Worm (Caenorhabditis elegans): Measurements from ENCODE around the gene F21D9.2.

F21D9.2 gene

DNA sequence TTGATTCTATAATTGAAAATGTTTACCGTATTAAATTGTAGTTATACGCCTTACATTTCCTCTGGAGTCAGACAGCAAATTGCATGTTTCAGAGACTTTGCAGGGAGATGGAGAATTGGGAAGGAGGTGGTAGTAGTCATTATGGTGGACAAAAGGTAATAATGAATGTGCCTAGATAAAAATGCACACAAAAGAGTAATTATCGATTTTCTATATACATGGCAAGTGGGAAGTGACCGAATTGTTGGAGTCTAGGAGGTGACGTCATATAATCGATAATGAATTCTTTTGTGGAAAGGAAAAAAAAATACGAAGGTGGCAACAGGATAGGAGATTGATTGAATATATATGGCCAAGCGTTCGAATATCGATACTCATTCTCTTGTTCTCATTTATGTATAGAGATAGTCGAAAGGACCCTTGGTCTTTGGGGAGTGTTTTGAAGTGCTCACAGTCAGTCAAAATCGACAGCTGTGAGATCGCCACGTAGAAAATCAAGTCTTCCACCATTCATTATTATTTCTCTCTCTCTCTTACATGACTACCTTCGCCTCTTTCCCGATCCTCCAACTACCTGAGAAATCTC, 41.4 kb upstream of the F21D9.2 start, which contains the start of the genes fbxb-63 and fbxb-61:
Gene fbxb-63 (minus strand): TSS at position 142 of the 586 bp plus-strand sequence.
Gene fbxb-61 (plus strand): TSS at position 536 of the 586 bp plus-strand sequence.
- TF ChIP-seq mbf-1 (tag; optimal IDR thresholded peaks at IDR 0.05) (no peak), ztf-11 (tag; optimal IDR thresholded peaks at IDR 0.05) (no peak), lin-39 (tag; optimal IDR thresholded peaks at IDR 0.05) (no peak), dmd-4 (tag; optimal IDR thresholded peaks at IDR 0.05) (no peak), elt-3 (tag; optimal IDR thresholded peaks at IDR 0.05) (no peak), nhr-237 (tag; optimal IDR thresholded peaks at IDR 0.05) (no peak), sma-3 (GFP tag; optimal IDR thresholded peaks at IDR 0.05) (no peak), egl-27 (tag; optimal IDR thresholded peaks at IDR 0.05) (no peak), blmp-1 (tag; optimal IDR thresholded peaks at IDR 0.05; ENCODE audit: insufficient read depth) (no peak), aly-2 (tag; optimal IDR thresholded peaks at IDR 0.05) (no peak), ama-1 (optimal IDR thresholded peaks at IDR 0.05) (no peak), nhr-12 (tag; optimal IDR thresholded peaks at IDR 0.05) (no peak), ztf-4 (tag; optimal IDR thresholded peaks at IDR 0.05) (no peak)

- TF ChIP-seq nhr-6 (tag; optimal IDR thresholded peaks at IDR 0.05) (no peak), lsy-2 (tag; optimal IDR thresholded peaks at IDR 0.05) (no peak), ZK546.5 (tag; optimal IDR thresholded peaks at IDR 0.05) (no peak)
These were observed 39.7 kb upstream of the F21D9.2 start, which contains the start of gene fbxb-62 for ce11 chrV:19301934-19302333. fbxb-62 (minus strand) TSS chrV:19302034.

DNA sequence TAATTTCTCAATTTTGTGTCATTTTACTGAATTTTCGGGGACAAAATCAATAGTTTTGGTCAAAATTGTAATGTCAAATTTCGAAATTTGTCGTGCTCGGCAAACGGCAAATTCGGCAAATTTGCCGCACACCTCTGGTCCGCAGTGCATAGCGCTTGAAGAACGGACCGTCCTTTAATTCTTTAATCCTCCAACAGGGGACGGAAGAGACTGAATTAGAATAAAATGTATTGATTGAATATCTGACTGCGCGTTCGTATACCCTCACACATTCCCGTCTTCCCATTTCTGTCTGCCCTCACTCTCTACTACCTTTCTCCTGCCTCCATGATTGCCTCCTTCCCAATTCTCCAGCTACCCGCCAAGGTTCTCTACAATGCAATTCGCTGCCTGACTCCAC, 37.0 kb upstream of the F21D9.2 start, which contains the start of gene F55C9.14:
Gene F55C9.14 (plus strand): TSS at position 301 of the 400 bp plus-strand sequence.
- no peak for TF ChIP-seq mdl-1 (tag; optimal IDR thresholded peaks at IDR 0.05)
- TF ChIP-seq ama-1 (optimal IDR thresholded peaks at IDR 0.05): no peak
- no peak for TF ChIP-seq unc-55 (GFP tag; optimal IDR thresholded peaks at IDR 0.05)

DNA sequence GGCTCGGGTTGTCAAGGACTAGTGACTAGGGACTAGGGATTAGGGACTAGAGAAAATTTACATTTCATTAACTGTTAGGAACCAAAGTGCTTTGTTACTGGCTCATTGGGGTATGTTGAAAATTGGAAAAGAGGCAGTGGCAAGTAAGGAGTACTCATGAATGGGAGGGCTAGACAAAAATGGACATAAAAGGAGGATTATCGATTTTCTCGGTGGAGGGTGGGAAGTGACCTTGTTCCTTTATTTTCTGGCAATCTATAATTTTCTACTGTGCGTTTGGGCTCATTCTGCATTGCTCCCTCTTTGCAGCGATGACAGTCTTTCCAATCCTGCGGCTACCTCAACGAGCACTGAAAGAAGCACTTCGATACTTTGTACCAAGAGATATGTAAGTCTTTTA, 35.3 kb upstream of the F21D9.2 start, which contains the start of gene fbxb-60:
Gene fbxb-60 (plus strand): TSS at position 301 of the 400 bp plus-strand sequence.
- TF ChIP-seq blmp-1 (tag; optimal IDR thresholded peaks at IDR 0.05; ENCODE audit: insufficient read depth) (no peak), lsy-2 (tag; optimal IDR thresholded peaks at IDR 0.05) (no peak)

- TF ChIP-seq lsy-2 (tag; optimal IDR thresholded peaks at IDR 0.05) (no peak), nhr-12 (tag; optimal IDR thresholded peaks at IDR 0.05) (no peak), elt-1 (tag; optimal IDR thresholded peaks at IDR 0.05) (no peak), skn-1 (tag; optimal IDR thresholded peaks at IDR 0.05) (no peak), aly-2 (tag; optimal IDR thresholded peaks at IDR 0.05) (no peak), mab-5 (tag; optimal IDR thresholded peaks at IDR 0.05) (no peak), R02D3.7 (tag; optimal IDR thresholded peaks at IDR 0.05) (no peak), Y55F3AM.14 (GFP tag; optimal IDR thresholded peaks at IDR 0.05) (no peak), mdl-1 (tag; optimal IDR thresholded peaks at IDR 0.05) (no peak), blmp-1 (tag; optimal IDR thresholded peaks at IDR 0.05; ENCODE audit: insufficient read depth) (no peak), nhr-6 (tag; optimal IDR thresholded peaks at IDR 0.05) (no peak), ama-1 (optimal IDR thresholded peaks at IDR 0.05) (no peak), peb-1 (tag; optimal IDR thresholded peaks at IDR 0.05) (no peak), ZK546.5 (tag; optimal IDR thresholded peaks at IDR 0.05) (no peak), ceh-16 (tag; optimal IDR thresholded peaks at IDR 0.05) (no peak), alr-1 (tag; optimal IDR thresholded peaks at IDR 0.05) (no peak), nhr-77 (tag; optimal IDR thresholded peaks at IDR 0.05) (no peak), ceh-82 (tag; optimal IDR thresholded peaks at IDR 0.05) (no peak), elt-3 (tag; optimal IDR thresholded peaks at IDR 0.05) (no peak), ztf-1 (GFP tag; conservative IDR thresholded peaks at IDR 0.05) (no peak)
These were observed 34.5 kb upstream of the F21D9.2 start, which contains the start of gene F55C9.6 for ce11 chrV:19296723-19297122. F55C9.6 (minus strand) TSS chrV:19296823.

DNA sequence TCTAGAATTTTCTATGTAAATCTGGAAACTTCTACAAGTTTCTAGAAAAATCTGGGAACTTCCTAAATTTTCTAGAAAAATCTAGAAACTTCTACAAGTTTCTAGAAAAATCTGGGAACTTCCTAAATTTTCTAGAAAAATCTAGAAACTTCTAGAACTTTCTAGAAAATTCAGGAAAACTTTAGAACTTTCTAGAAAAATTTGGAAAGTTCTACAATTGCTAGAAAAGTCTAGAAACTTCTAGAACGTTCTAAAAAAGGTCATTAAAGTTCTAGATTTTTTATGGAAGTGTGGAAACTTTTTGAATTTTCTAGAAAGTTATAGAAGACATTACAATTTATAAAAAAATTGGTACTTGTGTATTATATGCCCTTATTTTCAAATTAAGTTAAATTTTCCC, 30.8 kb upstream of the F21D9.2 start, which contains the start of gene F55C9.5:
Gene F55C9.5 (minus strand): TSS at position 101 of the 400 bp plus-strand sequence.
- TF ChIP-seq nhr-10 (tag; optimal IDR thresholded peaks at IDR 0.05) (no peak), zag-1 (tag; optimal IDR thresholded peaks at IDR 0.05) (no peak), peb-1 (tag; optimal IDR thresholded peaks at IDR 0.05) (no peak), fos-1 (tag; optimal IDR thresholded peaks at IDR 0.05) (no peak), blmp-1 (tag; optimal IDR thresholded peaks at IDR 0.05; ENCODE audit: insufficient read depth) (no peak), mdl-1 (tag; optimal IDR thresholded peaks at IDR 0.05) (no peak), unc-39 (tag; optimal IDR thresholded peaks at IDR 0.05) (no peak), crh-2 (tag; optimal IDR thresholded peaks at IDR 0.05) (no peak), mbf-1 (tag; optimal IDR thresholded peaks at IDR 0.05) (no peak)
